Worm (Caenorhabditis elegans) whole organism, L2 larva: ENCODE measurements around the gene fbxa-96.

Experiments
- ZK546.5 ChIP-seq: sonication (generic microtip); optimal IDR thresholded peaks from 2 replicates; lab custom pipeline; 2017; ENCODE audit warnings: missing biosample characterization, missing genetic modification characterization
- ama-1 ChIP-seq: fragments of 150-350 bp; optimal IDR thresholded peaks from 2 replicates; lab custom pipeline; 2018; ENCODE audit warnings: inconsistent platforms
- blmp-1 ChIP-seq: sonication (generic microtip); optimal IDR thresholded peaks from 2 replicates; lab custom pipeline; 2017; ENCODE audit warnings: missing genetic modification characterization, mild to moderate bottlenecking, missing compliant biosample characterization, antibody characterized with exemption, moderate library complexity; ENCODE audit not compliant: insufficient read depth
- fos-1 ChIP-seq: fragments of 150-350 bp; optimal IDR thresholded peaks from 2 replicates; lab custom pipeline; 2014; ENCODE audit warnings: missing biosample characterization, missing genetic modification characterization
- lin-13 ChIP-seq: fragments of 150-350 bp; optimal IDR thresholded peaks from 2 replicates; lab custom pipeline; 2014; ENCODE audit warnings: missing biosample characterization, missing genetic modification reagents, missing genetic modification characterization
- lin-39 ChIP-seq: fragments of 150-350 bp; optimal IDR thresholded peaks from 2 replicates; lab custom pipeline; 2014; ENCODE audit warnings: missing biosample characterization, missing genetic modification reagents, missing genetic modification characterization
- nhr-10 ChIP-seq: sonication (generic microtip); optimal IDR thresholded peaks from 2 replicates; lab custom pipeline; 2017; ENCODE audit warnings: missing biosample characterization, missing genetic modification characterization
- nhr-12 ChIP-seq: fragments of 150-350 bp; optimal IDR thresholded peaks from 2 replicates; lab custom pipeline; 2014; ENCODE audit warnings: missing biosample characterization, missing genetic modification characterization
- nhr-6 ChIP-seq: fragments of 150-350 bp; optimal IDR thresholded peaks from 2 replicates; lab custom pipeline; 2014; ENCODE audit warnings: missing biosample characterization, missing genetic modification characterization
- zag-1 ChIP-seq: fragments of 150-350 bp; optimal IDR thresholded peaks from 2 replicates; lab custom pipeline; 2014; ENCODE audit warnings: missing biosample characterization, missing genetic modification characterization

ce11 chrX:15045401-15045800 is 14.8 kb downstream of the fbxa-96 start:
- TF ChIP-seq nhr-6 (no peak), blmp-1 (tag; lab: Kevin White, UChicago) (no peak), nhr-10 (tag; lab: Kevin White, UChicago) (no peak), zag-1 (tag; lab: Kevin White, UChicago) (no peak), ama-1 (lab: Kevin White, UChicago) (no peak), ZK546.5 (tag; lab: Kevin White, UChicago) (no peak), lin-13 (GFP tag; lab: Kevin White, UChicago) (no peak), fos-1 (tag; lab: Kevin White, UChicago) (no peak), lin-39 (tag; lab: Kevin White, UChicago) (no peak), nhr-12 (no peak)
